Fruit fly (Drosophila melanogaster) whole organism, embryonic: ENCODE results near the gene SdicC.

Experiments used
- CG1024 ChIP-seq: fragments of 200-800 bp; sonication (Bioruptor generic); IDR thresholded peaks from 2 replicates; pipeline ENCODE4 v1.3.6; 2022; ENCODE audit warnings: missing biosample characterization, missing genetic modification characterization
- CG11456 ChIP-seq: fragments of 200-800 bp; sonication (Bioruptor generic); IDR thresholded peaks from 3 replicates; pipeline ENCODE4 v1.3.6; 2022; ENCODE audit warnings: missing biosample characterization, missing genetic modification characterization
- CG11723 ChIP-seq: fragments of 200-800 bp; sonication (Bioruptor generic); optimal IDR thresholded peaks from 2 replicates; lab custom pipeline; 2017; ENCODE audit warnings: missing biosample characterization, mild to moderate bottlenecking, missing genetic modification characterization
- CG1233 ChIP-seq: fragments of 200-800 bp; sonication (Bioruptor generic); optimal IDR thresholded peaks from 4 replicates; lab custom pipeline; 2018; ENCODE audit warnings: missing biosample characterization, mild to moderate bottlenecking, missing genetic modification characterization
- CG12391 ChIP-seq: fragments of 200-800 bp; sonication (Bioruptor generic); optimal IDR thresholded peaks from 3 replicates; lab custom pipeline; 2018; ENCODE audit warnings: missing biosample characterization, mild to moderate bottlenecking, missing genetic modification characterization, moderate library complexity
- CG1792 ChIP-seq: fragments of 200-800 bp; sonication (Bioruptor generic); optimal IDR thresholded peaks from 2 replicates; lab custom pipeline; 2016; ENCODE audit warnings: missing biosample characterization, missing genetic modification characterization
- CG1832 ChIP-seq: fragments of 200-800 bp; sonication (Bioruptor generic); optimal IDR thresholded peaks from 2 replicates; lab custom pipeline; 2017; ENCODE audit warnings: missing biosample characterization, mild to moderate bottlenecking, missing genetic modification characterization, inconsistent platforms
- CG18476 ChIP-seq: fragments of 200-800 bp; sonication (Bioruptor generic); optimal IDR thresholded peaks from 2 replicates; lab custom pipeline; 2016; ENCODE audit warnings: missing biosample characterization, mild to moderate bottlenecking, missing genetic modification characterization
- CG2712 ChIP-seq: fragments of 200-800 bp; optimal IDR thresholded peaks from 3 replicates; lab custom pipeline; 2019; ENCODE audit warnings: missing biosample characterization, mild to moderate bottlenecking, missing genetic modification characterization, moderate library complexity
- CG3065 ChIP-seq: fragments of 200-800 bp; sonication (Bioruptor generic); optimal IDR thresholded peaks from 2 replicates; lab custom pipeline; 2016; ENCODE audit warnings: missing biosample characterization, missing genetic modification characterization
- CG31224 ChIP-seq: fragments of 200-800 bp; sonication (Bioruptor generic); IDR thresholded peaks from 2 replicates; pipeline ENCODE4 v1.3.6; 2022; ENCODE audit warnings: missing biosample characterization, missing genetic modification characterization
- CG31365 ChIP-seq: fragments of 200-800 bp; sonication (Bioruptor generic); optimal IDR thresholded peaks from 2 replicates; lab custom pipeline; 2018; ENCODE audit warnings: missing biosample characterization, mild to moderate bottlenecking, missing genetic modification characterization
- CG3163 ChIP-seq: fragments of 200-800 bp; sonication (Bioruptor generic); optimal IDR thresholded peaks from 3 replicates; lab custom pipeline; 2016; ENCODE audit warnings: missing biosample characterization, missing genetic modification characterization
- CG3838 ChIP-seq: fragments of 200-800 bp; sonication (Bioruptor generic); optimal IDR thresholded peaks from 3 replicates; lab custom pipeline; 2016; ENCODE audit warnings: missing biosample characterization, missing genetic modification characterization
- CG4707 ChIP-seq: fragments of 200-800 bp; sonication (Bioruptor generic); optimal IDR thresholded peaks from 2 replicates; lab custom pipeline; 2018; ENCODE audit warnings: missing biosample characterization, mild to moderate bottlenecking, missing genetic modification characterization, moderate library complexity
- CG4820 ChIP-seq: fragments of 200-800 bp; sonication (Bioruptor generic); optimal IDR thresholded peaks from 3 replicates; lab custom pipeline; 2016; ENCODE audit warnings: missing biosample characterization, missing genetic modification characterization
- CG8281 ChIP-seq: fragments of 200-800 bp; sonication (Bioruptor generic); optimal IDR thresholded peaks from 2 replicates; lab custom pipeline; 2018; ENCODE audit warnings: missing biosample characterization, mild to moderate bottlenecking, missing genetic modification characterization, moderate library complexity
- CG9797 ChIP-seq: fragments of 200-800 bp; sonication (Bioruptor generic); optimal IDR thresholded peaks from 3 replicates; lab custom pipeline; 2018; ENCODE audit warnings: missing biosample characterization, mild to moderate bottlenecking, missing genetic modification characterization
- Chrac-16 ChIP-seq: fragments of 200-800 bp; sonication (Bioruptor generic); optimal IDR thresholded peaks from 3 replicates; lab custom pipeline; 2016; ENCODE audit warnings: missing biosample characterization, missing genetic modification characterization
- CrebB ChIP-seq: fragments of 200-800 bp; sonication (Bioruptor generic); optimal IDR thresholded peaks from 3 replicates; lab custom pipeline; 2018; ENCODE audit warnings: missing biosample characterization, mild to moderate bottlenecking, missing genetic modification characterization
- Dip2 ChIP-seq: fragments of 200-800 bp; sonication (Bioruptor generic); IDR thresholded peaks from 2 replicates; pipeline ENCODE4 v1.3.6; 2022; ENCODE audit warnings: missing biosample characterization, missing genetic modification characterization
- E2f2 ChIP-seq: fragments of 200-800 bp; sonication (Bioruptor generic); IDR thresholded peaks from 2 replicates; pipeline ENCODE4 v1.3.6; 2022; ENCODE audit warnings: missing biosample characterization, missing genetic modification characterization
- Hr78 ChIP-seq, 2 experiments: fragments of 200-800 bp in 1 of 2; fragments of >200 bp in 1 of 2; sonication (Bioruptor generic) in 1 of 2; optimal IDR thresholded peaks; 2 replicates each; lab custom pipeline; 2017 to 2019; ENCODE audit warnings: missing biosample characterization in 2 of 2, missing genetic modification characterization in 2 of 2, mild to moderate bottlenecking in 1 of 2, moderate library complexity in 1 of 2
- Med ChIP-seq: fragments of 200-800 bp; sonication (Bioruptor generic); peaks from one replicate; lab custom pipeline; 2016; ENCODE audit warnings: missing biosample characterization, missing genetic modification characterization, mild to moderate bottlenecking, inconsistent platforms, moderate library complexity
- Myb ChIP-seq: fragments of 200-800 bp; sonication (Bioruptor generic); optimal IDR thresholded peaks from 2 replicates; lab custom pipeline; 2016; ENCODE audit warnings: missing biosample characterization, missing genetic modification characterization
- Nf-YA ChIP-seq: fragments of 200-800 bp; sonication (Bioruptor generic); IDR thresholded peaks from 2 replicates; pipeline ENCODE4 v1.3.6; 2022; ENCODE audit warnings: missing biosample characterization, missing genetic modification characterization
- Nf-YC ChIP-seq: fragments of 200-800 bp; optimal IDR thresholded peaks from 3 replicates; lab custom pipeline; 2019; ENCODE audit warnings: missing biosample characterization, mild to moderate bottlenecking, missing genetic modification characterization, moderate library complexity
- Ravus ChIP-seq: fragments of 200-800 bp; sonication (Bioruptor generic); IDR thresholded peaks from 2 replicates; pipeline ENCODE4 v1.3.6; 2022; ENCODE audit warnings: missing biosample characterization, missing genetic modification characterization
- Spps ChIP-seq: fragments of 200-800 bp; sonication (Bioruptor generic); optimal IDR thresholded peaks from 2 replicates; lab custom pipeline; 2018; ENCODE audit warnings: missing biosample characterization, mild to moderate bottlenecking, missing genetic modification characterization
- Xbp1 ChIP-seq: fragments of 200-800 bp; sonication (Bioruptor generic); optimal IDR thresholded peaks from 3 replicates; lab custom pipeline; 2016; ENCODE audit warnings: missing biosample characterization, mild to moderate bottlenecking, missing genetic modification characterization
- bowl ChIP-seq: fragments of 200-800 bp; sonication (Bioruptor generic); IDR thresholded peaks from 2 replicates; pipeline ENCODE4 v1.3.6; 2022; ENCODE audit warnings: missing biosample characterization, missing genetic modification characterization
- caup ChIP-seq: fragments of 200-800 bp; sonication (Bioruptor generic); optimal IDR thresholded peaks from 3 replicates; lab custom pipeline; 2017; ENCODE audit warnings: missing biosample characterization, mild to moderate bottlenecking, missing genetic modification characterization, moderate library complexity; ENCODE audit not compliant: severe bottlenecking
- da ChIP-seq: fragments of 200-800 bp; sonication (Bioruptor generic); optimal IDR thresholded peaks from 2 replicates; lab custom pipeline; 2016; ENCODE audit warnings: missing biosample characterization, missing genetic modification characterization
- dimm ChIP-seq: fragments of 200-800 bp; sonication (Bioruptor generic); IDR thresholded peaks from 2 replicates; pipeline ENCODE4 v1.3.6; 2022; ENCODE audit warnings: missing biosample characterization, missing genetic modification characterization
- grau ChIP-seq: fragments of 200-800 bp; optimal IDR thresholded peaks from 3 replicates; lab custom pipeline; 2019; ENCODE audit warnings: missing biosample characterization, mild to moderate bottlenecking, missing genetic modification characterization, moderate library complexity
- jing ChIP-seq: fragments of 200-800 bp; sonication (Bioruptor generic); optimal IDR thresholded peaks from 2 replicates; lab custom pipeline; 2018; ENCODE audit warnings: missing biosample characterization, mild to moderate bottlenecking, missing genetic modification characterization
- kay ChIP-seq: fragments of 200-800 bp; sonication (Bioruptor generic); optimal IDR thresholded peaks from 2 replicates; lab custom pipeline; 2016; ENCODE audit warnings: missing biosample characterization, missing genetic modification characterization
- knrl ChIP-seq: fragments of 200-800 bp; sonication (Bioruptor generic); IDR thresholded peaks from 3 replicates; pipeline ENCODE4 v1.3.6; 2022; ENCODE audit warnings: missing biosample characterization, missing genetic modification characterization; ENCODE audit not compliant: partially characterized antibody
- peb ChIP-seq: fragments of 200-800 bp; sonication (Bioruptor generic); IDR thresholded peaks from 2 replicates; pipeline ENCODE4 v1.3.6; 2022; ENCODE audit warnings: missing biosample characterization, missing genetic modification characterization
- pho ChIP-seq: fragments of 200-800 bp; sonication (Bioruptor generic); optimal IDR thresholded peaks from 2 replicates; lab custom pipeline; 2016; ENCODE audit warnings: missing biosample characterization, missing genetic modification characterization
- sens ChIP-seq: fragments of 200-800 bp; sonication (Bioruptor generic); peaks from one replicate; lab custom pipeline; 2016; ENCODE audit warnings: missing biosample characterization, missing genetic modification characterization
- slou ChIP-seq: fragments of 200-800 bp; sonication (Bioruptor generic); optimal IDR thresholded peaks from 3 replicates; lab custom pipeline; 2016; ENCODE audit warnings: missing biosample characterization, missing genetic modification characterization
- sna ChIP-seq: fragments of 200-800 bp; sonication (Bioruptor generic); IDR thresholded peaks from 2 replicates; pipeline ENCODE4 v1.3.6; 2022; ENCODE audit warnings: missing biosample characterization, missing genetic modification characterization; ENCODE audit not compliant: partially characterized antibody
- sug ChIP-seq: fragments of 200-800 bp; optimal IDR thresholded peaks from 2 replicates; lab custom pipeline; 2019; ENCODE audit warnings: missing biosample characterization, mild to moderate bottlenecking, missing genetic modification characterization, moderate library complexity
- tin ChIP-seq: fragments of 200-800 bp; sonication (Bioruptor generic); optimal IDR thresholded peaks from 3 replicates; lab custom pipeline; 2016; ENCODE audit warnings: missing biosample characterization, missing genetic modification characterization
- tll ChIP-seq, 2 experiments: fragments of 200-800 bp in 1 of 2; fragments of >200 bp in 1 of 2; sonication (Bioruptor generic) in 1 of 2; optimal IDR thresholded peaks; 2 replicates each; lab custom pipeline; 2017 to 2019; ENCODE audit warnings: missing biosample characterization in 2 of 2, missing genetic modification characterization in 2 of 2, mild to moderate bottlenecking in 1 of 2, moderate library complexity in 1 of 2
- trh ChIP-seq: fragments of 200-800 bp; sonication (Bioruptor generic); optimal IDR thresholded peaks from 2 replicates; lab custom pipeline; 2016; ENCODE audit warnings: missing biosample characterization, missing genetic modification characterization
- wdn ChIP-seq: fragments of 200-800 bp; sonication (Bioruptor generic); IDR thresholded peaks from 2 replicates; pipeline ENCODE4 v1.3.6; 2022; ENCODE audit warnings: missing biosample characterization, missing genetic modification characterization
- wor ChIP-seq: fragments of 200-800 bp; sonication (Bioruptor generic); IDR thresholded peaks from 2 replicates; pipeline ENCODE4 v1.3.6; 2022; ENCODE audit warnings: missing biosample characterization, missing genetic modification characterization
- yki ChIP-seq: fragments of >200 bp; optimal IDR thresholded peaks from 3 replicates; lab custom pipeline; 2018

SdicC gene

dm6 chrX:20235794-20236513 is 18.9 kb upstream of the SdicC start, which contains the start of gene sw:
sw (minus strand) TSS chrX:20236382.
- TF ChIP-seq Nf-YC (tag; lab: Kevin White, UChicago) (peak; percentile 50), tin (GFP tag; lab: Kevin White, UChicago) (peak; percentile 59), Med (GFP tag; lab: Kevin White, UChicago) (peak; percentile 96), CG8281 (tag; lab: Kevin White, UChicago) (peak; percentile 10), CG1233 (GFP tag; lab: Kevin White, UChicago) (peak; percentile 28), pho (peak; percentile 47), CG3163 (peak; percentile 46), E2f2 (GFP tag; lab: Robert Waterston, UW) (peak; percentile 58), CG1832 (GFP tag; lab: Kevin White, UChicago) (no peak), sens (GFP tag; lab: Kevin White, UChicago) (peak; percentile 91), Ravus (GFP tag; lab: Robert Waterston, UW) (no peak; the same call in 1 of the 2 replicates), jing (no peak), CG31224 (GFP tag; lab: Robert Waterston, UW) (peak; percentile 44), kay (GFP tag; lab: Kevin White, UChicago) (no peak), CG3065 (GFP tag; lab: Kevin White, UChicago) (peak; percentile 13), peb (GFP tag; lab: Robert Waterston, UW) (0 out of 2 replicates have a peak, but pooled peaks have one; percentile 23), slou (peak; percentile 10), yki (lab: Kevin White, UChicago) (no peak), Nf-YA (GFP tag; lab: Robert Waterston, UW) (no peak), Spps (tag; lab: Kevin White, UChicago) (no peak), CG11723 (GFP tag; lab: Kevin White, UChicago) (peak; percentile 26), da (GFP tag; lab: Kevin White, UChicago) (no peak), CG9797 (GFP tag; lab: Kevin White, UChicago) (peak; percentile 11), CG18476 (GFP tag; lab: Kevin White, UChicago) (peak; percentile 43), CG4707 (GFP tag; lab: Kevin White, UChicago) (no peak), CG12391 (tag; lab: Kevin White, UChicago) (peak; percentile 62), CG4820 (GFP tag; lab: Kevin White, UChicago) (peak; percentile 41), trh (GFP tag; lab: Kevin White, UChicago) (no peak), Hr78 (GFP tag; optimal IDR thresholded peaks at IDR 0.05; lab: Kevin White, UChicago) (no peak), Dip2 (GFP tag; lab: Robert Waterston, UW) (no peak), CG11456 (GFP tag; lab: Robert Waterston, UW) (no peak; the same call in 2 of the 3 replicates), tll (GFP tag; optimal IDR thresholded peaks at IDR 0.05; lab: Kevin White, UChicago) (peak; percentile 49 to 71), Chrac-16 (peak; percentile 44), CG31365 (no peak), CG3838 (GFP tag; lab: Kevin White, UChicago) (no peak), wdn (peak; percentile 61; the same call in 1 of the 2 replicates), grau (tag; lab: Kevin White, UChicago) (peak; percentile 73), CrebB (tag; lab: Kevin White, UChicago) (peak; percentile 31), bowl (GFP tag; lab: Robert Waterston, UW) (no peak), wor (GFP tag; lab: Robert Waterston, UW) (no peak), CG2712 (peak; percentile 76), sna (GFP tag; lab: Robert Waterston, UW) (peak; percentile 89), caup (GFP tag; lab: Kevin White, UChicago) (peak; percentile 26), Xbp1 (peak; percentile 59), knrl (GFP tag; lab: Robert Waterston, UW) (peak; percentile 97), dimm (GFP tag; lab: Robert Waterston, UW) (no peak), Myb (peak; percentile 26), CG1792 (GFP tag; lab: Kevin White, UChicago) (peak; percentile 48), sug (tag; lab: Kevin White, UChicago) (peak; percentile 71), CG1024 (GFP tag; lab: Robert Waterston, UW) (no peak)
